Fruit fly (Drosophila melanogaster) whole organism, embryonic: ENCODE data around the gene Exn.

Source experiments
- Atf-2 ChIP-seq: fragments of 200-800 bp; sonication (Bioruptor generic); optimal IDR thresholded peaks from 2 replicates; lab custom pipeline; 2016; ENCODE audit warnings: missing biosample characterization, missing genetic modification characterization
- Bgb ChIP-seq: fragments of 200-800 bp; sonication (Bioruptor generic); IDR thresholded peaks from 2 replicates; pipeline ENCODE4 v1.3.6; 2022; ENCODE audit warnings: missing biosample characterization, missing genetic modification characterization; ENCODE audit not compliant: partially characterized antibody
- Blimp-1 ChIP-seq: fragments of 200-800 bp; sonication (Bioruptor generic); optimal IDR thresholded peaks from 3 replicates; lab custom pipeline; 2018; ENCODE audit warnings: missing biosample characterization, missing genetic modification characterization, mild to moderate bottlenecking, moderate library complexity, missing genetic modification reagents
- CG10147 ChIP-seq: fragments of 200-800 bp; sonication (Bioruptor generic); optimal IDR thresholded peaks from 2 replicates; lab custom pipeline; 2019; ENCODE audit warnings: missing biosample characterization, mild to moderate bottlenecking, missing genetic modification characterization, moderate library complexity
- CG13287 ChIP-seq: fragments of 200-800 bp; sonication (Bioruptor generic); IDR thresholded peaks from 2 replicates; pipeline ENCODE4 v1.3.6; 2022; ENCODE audit warnings: missing biosample characterization, missing genetic modification characterization; ENCODE audit not compliant: partially characterized antibody
- CG13296 ChIP-seq: fragments of 200-800 bp; sonication (Bioruptor generic); optimal IDR thresholded peaks from 3 replicates; lab custom pipeline; 2018; ENCODE audit warnings: missing biosample characterization, mild to moderate bottlenecking, missing genetic modification characterization
- CG13624 ChIP-seq: fragments of 200-800 bp; sonication (Bioruptor generic); optimal IDR thresholded peaks from 2 replicates; lab custom pipeline; 2016; ENCODE audit warnings: missing biosample characterization, missing genetic modification characterization
- CG14050 ChIP-seq: fragments of 200-800 bp; sonication (Bioruptor generic); IDR thresholded peaks from 3 replicates; pipeline ENCODE4 v1.3.6; 2022; ENCODE audit warnings: missing biosample characterization, missing genetic modification characterization
- CG15696 ChIP-seq: fragments of 200-800 bp; sonication (Bioruptor generic); optimal IDR thresholded peaks from 2 replicates; lab custom pipeline; 2019; ENCODE audit warnings: missing biosample characterization, mild to moderate bottlenecking, missing genetic modification characterization, moderate library complexity
- CG17802 ChIP-seq: fragments of 200-800 bp; sonication (Bioruptor generic); optimal IDR thresholded peaks from 2 replicates; lab custom pipeline; 2018; ENCODE audit warnings: missing biosample characterization, mild to moderate bottlenecking, missing genetic modification characterization, moderate library complexity
- CG2120 ChIP-seq: fragments of 200-800 bp; sonication (Bioruptor generic); optimal IDR thresholded peaks from 3 replicates; lab custom pipeline; 2016; ENCODE audit warnings: missing biosample characterization, missing genetic modification characterization
- CG2678 ChIP-seq: fragments of 200-800 bp; sonication (Bioruptor generic); optimal IDR thresholded peaks from 3 replicates; lab custom pipeline; 2019; ENCODE audit warnings: missing biosample characterization, mild to moderate bottlenecking, missing genetic modification characterization, moderate library complexity
- CG2712 ChIP-seq: fragments of 200-800 bp; optimal IDR thresholded peaks from 3 replicates; lab custom pipeline; 2019; ENCODE audit warnings: missing biosample characterization, mild to moderate bottlenecking, missing genetic modification characterization, moderate library complexity
- CG3726 ChIP-seq: fragments of 200-800 bp; sonication (Bioruptor generic); IDR thresholded peaks from 3 replicates; pipeline ENCODE4, ENCODE4 v1.3.6; 2022; ENCODE audit warnings: missing biosample characterization, missing genetic modification characterization
- CG4282 ChIP-seq: fragments of 200-800 bp; sonication (Bioruptor generic); optimal IDR thresholded peaks from 2 replicates; lab custom pipeline; 2016; ENCODE audit warnings: missing biosample characterization, missing genetic modification characterization
- CG4820 ChIP-seq: fragments of 200-800 bp; sonication (Bioruptor generic); optimal IDR thresholded peaks from 3 replicates; lab custom pipeline; 2016; ENCODE audit warnings: missing biosample characterization, missing genetic modification characterization
- CG6272 ChIP-seq: fragments of 200-800 bp; sonication (Bioruptor generic); IDR thresholded peaks from 2 replicates; pipeline ENCODE4 v1.3.6; 2022; ENCODE audit warnings: missing biosample characterization, missing genetic modification characterization
- CG9817 ChIP-seq: fragments of 200-800 bp; sonication (Bioruptor generic); optimal IDR thresholded peaks from 2 replicates; lab custom pipeline; 2018; ENCODE audit warnings: missing biosample characterization, mild to moderate bottlenecking, missing genetic modification characterization, moderate library complexity
- Dll ChIP-seq: fragments of 200-800 bp; sonication (Bioruptor generic); IDR thresholded peaks from 4 replicates; pipeline ENCODE4 v1.3.6; 2022; ENCODE audit warnings: missing biosample characterization, missing genetic modification characterization; ENCODE audit not compliant: partially characterized antibody
- Ets97D ChIP-seq: fragments of 200-800 bp; sonication (Bioruptor generic); optimal IDR thresholded peaks from 3 replicates; lab custom pipeline; 2016; ENCODE audit warnings: missing biosample characterization, missing genetic modification characterization
- Fer2 ChIP-seq: fragments of 200-800 bp; sonication (Bioruptor generic); optimal IDR thresholded peaks from 2 replicates; lab custom pipeline; 2018; ENCODE audit warnings: missing biosample characterization, mild to moderate bottlenecking, missing genetic modification characterization, moderate library complexity
- Gug ChIP-seq: fragments of 200-800 bp; sonication (Bioruptor generic); IDR thresholded peaks from 4 replicates; pipeline ENCODE4 v1.3.6; 2022; ENCODE audit warnings: missing biosample characterization, missing genetic modification characterization
- HmgD ChIP-seq: fragments of 200-800 bp; sonication (Bioruptor generic); optimal IDR thresholded peaks from 3 replicates; lab custom pipeline; 2016; ENCODE audit warnings: missing biosample characterization, missing genetic modification characterization
- Mad ChIP-seq: fragments of 200-800 bp; sonication (Bioruptor generic); optimal IDR thresholded peaks from 2 replicates; lab custom pipeline; 2016; ENCODE audit warnings: missing biosample characterization, missing genetic modification characterization
- Nf-YA ChIP-seq: fragments of 200-800 bp; sonication (Bioruptor generic); IDR thresholded peaks from 2 replicates; pipeline ENCODE4 v1.3.6; 2022; ENCODE audit warnings: missing biosample characterization, missing genetic modification characterization
- Rfx ChIP-seq: fragments of 200-800 bp; sonication (Bioruptor generic); IDR thresholded peaks from 2 replicates; pipeline ENCODE4 v1.3.6; 2022; ENCODE audit warnings: missing biosample characterization, missing genetic modification characterization
- Rx ChIP-seq: fragments of 200-800 bp; sonication (Bioruptor generic); IDR thresholded peaks from 2 replicates; pipeline ENCODE4 v1.3.6; 2022; ENCODE audit warnings: missing biosample characterization, missing genetic modification characterization
- Stat92E ChIP-seq, 3 experiments: fragments of >200 bp in 2 of 3; fragments of 200-800 bp in 1 of 3; sonication (Bioruptor generic) in 1 of 3; optimal IDR thresholded peaks; 2 replicates each; lab custom pipeline; 2017 to 2019; ENCODE audit warnings: missing biosample characterization in 3 of 3, missing genetic modification characterization in 3 of 3, mild to moderate bottlenecking in 1 of 3, moderate library complexity in 1 of 3
- YL-1 ChIP-seq: fragments of 200-800 bp; sonication (Bioruptor generic); optimal IDR thresholded peaks from 3 replicates; lab custom pipeline; 2017; ENCODE audit warnings: missing biosample characterization, mild to moderate bottlenecking, missing genetic modification characterization
- bcd ChIP-seq: fragments of 200-800 bp; sonication (Bioruptor generic); optimal IDR thresholded peaks from 2 replicates; lab custom pipeline; 2017; ENCODE audit warnings: missing biosample characterization, mild to moderate bottlenecking, missing genetic modification characterization
- ci ChIP-seq: fragments of 200-800 bp; sonication (Bioruptor generic); IDR thresholded peaks from 3 replicates; pipeline ENCODE4 v1.3.6; 2022; ENCODE audit warnings: missing biosample characterization, missing genetic modification characterization
- dysf ChIP-seq: fragments of 200-800 bp; sonication (Bioruptor generic); IDR thresholded peaks from 3 replicates; pipeline ENCODE4 v1.3.6; 2022; ENCODE audit warnings: missing biosample characterization, missing genetic modification characterization
- en ChIP-seq: fragments of 200-800 bp; sonication (Bioruptor generic); optimal IDR thresholded peaks from 2 replicates; lab custom pipeline; 2016; ENCODE audit warnings: missing biosample characterization, missing genetic modification characterization
- gfzf ChIP-seq: fragments of 200-800 bp; sonication (Bioruptor generic); optimal IDR thresholded peaks from 2 replicates; lab custom pipeline; 2016; ENCODE audit warnings: missing biosample characterization, mild to moderate bottlenecking, missing genetic modification characterization, moderate library complexity
- ind ChIP-seq: fragments of 200-800 bp; sonication (Bioruptor generic); optimal IDR thresholded peaks from 3 replicates; lab custom pipeline; 2016; ENCODE audit warnings: missing biosample characterization, missing genetic modification characterization
- lilli ChIP-seq: fragments of 200-800 bp; sonication (Bioruptor generic); optimal IDR thresholded peaks from 3 replicates; lab custom pipeline; 2016; ENCODE audit warnings: missing biosample characterization, missing genetic modification characterization
- mam ChIP-seq: fragments of 200-800 bp; sonication (Bioruptor generic); optimal IDR thresholded peaks from 3 replicates; lab custom pipeline; 2016; ENCODE audit warnings: missing biosample characterization, missing genetic modification characterization
- nerfin-2 ChIP-seq: fragments of 200-800 bp; sonication (Bioruptor generic); IDR thresholded peaks from 2 replicates; pipeline ENCODE4 v1.3.6; 2022; ENCODE audit warnings: missing biosample characterization, missing genetic modification characterization; ENCODE audit not compliant: partially characterized antibody
- onecut ChIP-seq: fragments of 200-800 bp; sonication (Bioruptor generic); IDR thresholded peaks from 2 replicates; pipeline ENCODE4 v1.3.6; 2022; ENCODE audit warnings: missing biosample characterization, missing genetic modification characterization
- org-1 ChIP-seq: fragments of 200-800 bp; sonication (Bioruptor generic); optimal IDR thresholded peaks from 2 replicates; lab custom pipeline; 2017; ENCODE audit warnings: missing biosample characterization, missing genetic modification characterization
- pnt ChIP-seq: fragments of 200-800 bp; sonication (Bioruptor generic); optimal IDR thresholded peaks from 3 replicates; lab custom pipeline; 2016; ENCODE audit warnings: missing biosample characterization, missing genetic modification characterization
- sens-2 ChIP-seq: fragments of 200-800 bp; sonication (Bioruptor generic); IDR thresholded peaks from 2 replicates; pipeline ENCODE4 v1.3.6; 2022; ENCODE audit warnings: missing biosample characterization, missing genetic modification characterization
- slou ChIP-seq: fragments of 200-800 bp; sonication (Bioruptor generic); optimal IDR thresholded peaks from 3 replicates; lab custom pipeline; 2016; ENCODE audit warnings: missing biosample characterization, missing genetic modification characterization
- so ChIP-seq: fragments of 200-800 bp; sonication (Bioruptor generic); IDR thresholded peaks from 3 replicates; pipeline ENCODE4 v1.3.6; 2022; ENCODE audit warnings: missing biosample characterization, missing genetic modification characterization
- toy ChIP-seq: fragments of 200-800 bp; sonication (Bioruptor generic); IDR thresholded peaks from 2 replicates; pipeline ENCODE4 v1.3.6; 2022; ENCODE audit warnings: missing biosample characterization, missing genetic modification characterization
- unc-4 ChIP-seq: fragments of 200-800 bp; sonication (Bioruptor generic); IDR thresholded peaks from 2 replicates; pipeline ENCODE4 v1.3.6; 2022; ENCODE audit warnings: missing biosample characterization, missing genetic modification characterization; ENCODE audit not compliant: partially characterized antibody
- unpg ChIP-seq: fragments of 200-800 bp; sonication (Bioruptor generic); optimal IDR thresholded peaks from 3 replicates; lab custom pipeline; 2018; ENCODE audit warnings: missing biosample characterization, mild to moderate bottlenecking, missing genetic modification characterization, moderate library complexity

Exn gene

DNA sequence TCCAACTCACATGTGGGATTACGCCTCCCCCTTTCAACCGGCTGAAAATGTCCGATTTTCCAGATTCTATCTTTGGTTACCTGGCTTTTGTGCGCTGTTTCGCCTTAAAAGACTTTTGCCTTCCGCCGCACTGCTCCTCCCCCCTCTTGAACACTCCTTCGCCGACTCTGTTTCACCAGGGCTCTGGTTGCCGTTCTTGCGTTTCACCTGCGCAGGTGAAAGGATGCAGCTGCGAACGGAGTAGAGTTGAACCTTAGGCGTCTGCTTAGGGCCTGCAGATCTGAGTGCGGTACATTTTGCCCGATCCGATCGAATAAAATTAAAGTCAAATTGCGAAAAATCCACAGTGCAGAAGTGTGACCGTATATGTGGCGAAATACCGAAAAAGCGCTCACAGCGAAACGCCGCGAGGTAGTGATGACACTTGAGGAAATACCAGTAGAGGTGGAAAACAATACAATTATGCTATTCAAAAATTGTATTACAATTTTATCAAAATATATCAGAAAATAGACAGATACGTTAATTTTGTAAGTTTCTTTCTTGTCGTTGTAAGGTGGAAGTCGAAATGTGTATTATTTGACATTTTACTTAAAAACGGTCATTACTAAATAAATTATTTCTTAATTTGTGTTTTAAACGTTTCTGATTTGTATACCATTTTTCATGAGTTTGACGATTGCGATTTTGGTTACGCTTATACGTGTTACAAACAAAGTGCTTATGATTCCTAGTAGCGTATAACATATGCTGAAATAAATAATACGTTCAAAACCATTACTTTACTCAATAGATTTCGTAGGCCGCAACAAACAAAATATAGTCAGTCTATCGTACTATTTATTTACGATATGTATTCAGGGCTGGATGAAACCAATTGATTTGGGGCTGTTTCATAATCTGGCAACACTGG is 46.1 kb downstream of the Exn start, which contains the start of the genes CG6664 and CG7728:
CG6664 (minus strand) TSS at position 518 of the 913 bp plus-strand sequence.
CG7728 (plus strand) TSS at position 874 of the 913 bp plus-strand sequence.
- TF ChIP-seq unc-4 (GFP tag; lab: Robert Waterston, UW): peak; percentile 53; the same call in 1 of the 2 replicates
- TF ChIP-seq Blimp-1 (GFP tag; lab: Kevin White, UChicago): peak; percentile 6
- peak; percentile 55 for TF ChIP-seq CG4820 (GFP tag; lab: Kevin White, UChicago)
- 0 out of 3 replicates have a peak, but pooled peaks have one; percentile 41 for TF ChIP-seq so (GFP tag; lab: Robert Waterston, UW)
- peak; percentile 83 for TF ChIP-seq gfzf (GFP tag; lab: Kevin White, UChicago)
- TF ChIP-seq CG13624 (GFP tag; lab: Kevin White, UChicago): peak; percentile 37
- TF ChIP-seq nerfin-2 (GFP tag; lab: Robert Waterston, UW): 0 out of 2 replicates have a peak, but pooled peaks have one; percentile 14
- peak; percentile 59; the same call in 2 of the 4 replicates for TF ChIP-seq Gug
- no peak for TF ChIP-seq slou
- peak; percentile 20 for TF ChIP-seq unpg (GFP tag; lab: Kevin White, UChicago)
- no peak for TF ChIP-seq en
- peak; percentile 10 for TF ChIP-seq HmgD (GFP tag; lab: Kevin White, UChicago)
- peak; percentile 17; the same call in 1 of the 2 replicates for TF ChIP-seq onecut (GFP tag; lab: Robert Waterston, UW)
- TF ChIP-seq Rfx: peak; percentile 72
- 0 out of 2 replicates have a peak, but pooled peaks have one; percentile 27 for TF ChIP-seq sens-2 (GFP tag; lab: Robert Waterston, UW)
- peak; percentile 70 for TF ChIP-seq ci (GFP tag; lab: Robert Waterston, UW)
- peak; percentile 64 for TF ChIP-seq lilli (GFP tag; lab: Kevin White, UChicago)
- peak; percentile 42 for TF ChIP-seq CG13287 (GFP tag; lab: Robert Waterston, UW)
- TF ChIP-seq CG2120 (GFP tag; lab: Kevin White, UChicago): peak; percentile 76
- peak; percentile 66 for TF ChIP-seq mam (GFP tag; lab: Kevin White, UChicago)
- TF ChIP-seq CG3726 (GFP tag; lab: Robert Waterston, UW): 0 out of 3 replicates have a peak, but pooled peaks have one; percentile 21
- TF ChIP-seq dysf: peak; percentile 16; the same call in 1 of the 3 replicates
- peak; percentile 44 for TF ChIP-seq CG6272
- TF ChIP-seq Stat92E (GFP tag; optimal IDR thresholded peaks at IDR 0.05; lab: Kevin White, UChicago): peak in 1 of 3 experiments; percentile 6
- peak; percentile 15 for TF ChIP-seq CG17802 (tag; lab: Kevin White, UChicago)
- TF ChIP-seq Ets97D: peak; percentile 12
- TF ChIP-seq Mad (GFP tag; lab: Kevin White, UChicago): no peak
- TF ChIP-seq org-1 (GFP tag; lab: Kevin White, UChicago): no peak
- TF ChIP-seq toy (GFP tag; lab: Robert Waterston, UW): no peak
- no peak for TF ChIP-seq CG4282 (GFP tag; lab: Kevin White, UChicago)
- TF ChIP-seq CG15696 (tag; lab: Kevin White, UChicago): peak; percentile 42
- peak; percentile 43 for TF ChIP-seq CG9817 (tag; lab: Kevin White, UChicago)
- 0 out of 3 replicates have a peak, but pooled peaks have one; percentile 11 for TF ChIP-seq CG14050 (GFP tag; lab: Robert Waterston, UW)
- TF ChIP-seq Rx (GFP tag; lab: Robert Waterston, UW): peak; percentile 50; the same call in 1 of the 2 replicates
- TF ChIP-seq YL-1: peak; percentile 32
- TF ChIP-seq Atf-2 (GFP tag; lab: Kevin White, UChicago): peak; percentile 8
- TF ChIP-seq Dll (GFP tag; lab: Robert Waterston, UW): peak; percentile 69; the same call in 3 of the 4 replicates
- peak; percentile 25 for TF ChIP-seq Fer2 (tag; lab: Kevin White, UChicago)
- peak; percentile 45 for TF ChIP-seq ind
- TF ChIP-seq CG2712 (tag; lab: Kevin White, UChicago): peak; percentile 51
- TF ChIP-seq bcd (GFP tag; lab: Kevin White, UChicago): peak; percentile 50
- peak; percentile 25 for TF ChIP-seq pnt (GFP tag; lab: Kevin White, UChicago)
- TF ChIP-seq Nf-YA (GFP tag; lab: Robert Waterston, UW): no peak
- TF ChIP-seq CG2678 (tag; lab: Kevin White, UChicago): no peak
- no peak for TF ChIP-seq CG10147 (GFP tag; lab: Kevin White, UChicago)
- TF ChIP-seq Bgb (GFP tag; lab: Robert Waterston, UW): peak; percentile 62; the same call in 1 of the 2 replicates
- TF ChIP-seq CG13296 (GFP tag; lab: Kevin White, UChicago): peak; percentile 36
